Fruit fly (Drosophila melanogaster) whole organism, prepupa: ENCODE data around the gene Tmem43.

ENCODE experiments used
- CG16779 ChIP-seq: fragments of 200-800 bp; sonication (Bioruptor generic); optimal IDR thresholded peaks from 3 replicates; lab custom pipeline; 2017; ENCODE audit warnings: missing biosample characterization, mild to moderate bottlenecking, missing genetic modification characterization
- CG6276 ChIP-seq: fragments of 200-800 bp; sonication (Bioruptor generic); optimal IDR thresholded peaks from 2 replicates; lab custom pipeline; 2017; ENCODE audit warnings: missing biosample characterization, mild to moderate bottlenecking, missing genetic modification characterization
- CG8119 ChIP-seq: fragments of 200-800 bp; sonication (Bioruptor generic); IDR thresholded peaks from 3 replicates; pipeline ENCODE4 v1.3.6; 2022; ENCODE audit warnings: missing biosample characterization, missing genetic modification characterization
- Ets21C ChIP-seq: fragments of 200-800 bp; sonication (Bioruptor generic); optimal IDR thresholded peaks from 3 replicates; lab custom pipeline; 2016; ENCODE audit warnings: missing biosample characterization, missing genetic modification characterization
- Met ChIP-seq: fragments of 200-800 bp; sonication (Bioruptor generic); optimal IDR thresholded peaks from 3 replicates; lab custom pipeline; 2016; ENCODE audit warnings: missing biosample characterization, missing genetic modification characterization
- Smox ChIP-seq: fragments of 200-800 bp; sonication (Bioruptor generic); optimal IDR thresholded peaks from 3 replicates; lab custom pipeline; 2016; ENCODE audit warnings: missing biosample characterization, missing genetic modification characterization
- fd59A ChIP-seq: fragments of 200-800 bp; sonication (Bioruptor generic); optimal IDR thresholded peaks from 2 replicates; lab custom pipeline; 2017; ENCODE audit warnings: missing biosample characterization, mild to moderate bottlenecking, missing genetic modification characterization, missing genetic modification reagents

DNA sequence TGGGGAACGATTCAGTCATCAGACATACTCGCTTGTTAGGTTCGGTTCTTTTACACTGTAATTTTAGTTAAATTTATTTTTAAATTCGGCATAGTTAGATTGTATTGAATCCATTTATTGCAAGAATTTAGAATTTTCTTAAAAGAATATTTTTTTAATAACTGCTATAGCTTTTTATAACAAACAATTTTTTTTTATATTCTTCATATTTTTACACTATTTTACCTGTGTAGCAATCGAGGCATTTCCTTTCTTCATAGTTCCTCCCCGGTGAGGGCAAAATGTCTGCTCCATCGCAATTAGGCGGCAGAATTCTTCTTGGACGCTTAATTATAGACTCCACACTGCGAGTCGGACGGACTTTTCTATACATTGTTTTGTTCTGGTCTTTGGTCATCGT is 24.4 kb downstream of the Tmem43 start:
- TF ChIP-seq CG6276 (no peak), CG8119 (GFP tag; lab: Robert Waterston, UW) (no peak), fd59A (no peak), CG16779 (tag; lab: Kevin White, UChicago) (no peak), Smox (GFP tag; lab: Kevin White, UChicago) (no peak), Met (GFP tag; lab: Kevin White, UChicago) (no peak), Ets21C (GFP tag; lab: Kevin White, UChicago) (no peak)
